Fruit fly (Drosophila melanogaster) whole organism, embryonic: ENCODE results near the gene CG32106.

Experiments used
- CG10979 ChIP-seq: fragments of 200-800 bp; sonication (Bioruptor generic); optimal IDR thresholded peaks from 2 replicates; lab custom pipeline; 2018; ENCODE audit warnings: missing biosample characterization, mild to moderate bottlenecking, missing genetic modification characterization, moderate library complexity
- CG31388 ChIP-seq: fragments of 200-800 bp; sonication (Bioruptor generic); optimal IDR thresholded peaks from 2 replicates; lab custom pipeline; 2016; ENCODE audit warnings: missing biosample characterization, missing genetic modification characterization
- CG5953 ChIP-seq: fragments of 200-800 bp; sonication (Bioruptor generic); IDR thresholded peaks from 2 replicates; pipeline ENCODE4 v1.3.6; 2022; ENCODE audit warnings: missing biosample characterization, missing genetic modification characterization
- CG9727 ChIP-seq: fragments of 200-800 bp; sonication (Bioruptor generic); optimal IDR thresholded peaks from 3 replicates; lab custom pipeline; 2017; ENCODE audit warnings: missing biosample characterization, mild to moderate bottlenecking, missing genetic modification characterization
- Chrac-16 ChIP-seq: fragments of 200-800 bp; sonication (Bioruptor generic); optimal IDR thresholded peaks from 3 replicates; lab custom pipeline; 2016; ENCODE audit warnings: missing biosample characterization, missing genetic modification characterization
- stc ChIP-seq: fragments of 200-800 bp; sonication (Bioruptor generic); IDR thresholded peaks from 2 replicates; pipeline ENCODE4 v1.3.6; 2022; ENCODE audit warnings: missing biosample characterization, missing genetic modification characterization

CG32106 gene

dm6 chr3L:12725749-12726148 is 52.8 kb downstream of the CG32106 start (continued):
- TF ChIP-seq stc (GFP tag; lab: Robert Waterston, UW) (no peak), Chrac-16 (GFP tag; lab: Kevin White, UChicago) (no peak), CG31388 (GFP tag; lab: Kevin White, UChicago) (no peak), CG9727 (GFP tag; lab: Kevin White, UChicago) (peak; percentile 61), CG5953 (no peak), CG10979 (peak; percentile 48)
